Worm (Caenorhabditis elegans): ENCODE measurements around the gene T05E12.8.
"Not testable (repeated sequence)": the region's sequence is repeated elsewhere in the genome, so short reads cannot be mapped to it uniquely, and the experiment has no call there.

Gene T05E12.8

ce11 chrV:17068839-17069238 is at the start of gene T05E12.8:
Gene T05E12.8 (plus strand): TSS chrV:17069139.
- no peak for TF ChIP-seq pha-4 (tag; optimal IDR thresholded peaks at IDR 0.05)

ce11 chrV:17019690-17020089 is 49.2 kb upstream of the T05E12.8 start, which contains the start of gene F49H6.17:
Gene F49H6.17 (plus strand): TSS chrV:17019990.
- TF ChIP-seq snpc-1.1 (tag; optimal IDR thresholded peaks at IDR 0.05; ENCODE audit: insufficient read depth) (no peak), hlh-12 (tag; optimal IDR thresholded peaks at IDR 0.05) (no peak), attf-6 (GFP tag; IDR thresholded peaks at IDR 0.05) (no peak), ceh-40 (GFP tag; IDR thresholded peaks at IDR 0.05) (no peak), athp-1 (tag; optimal IDR thresholded peaks at IDR 0.05) (no peak), lag-1 (GFP tag; IDR thresholded peaks at IDR 0.05) (no peak), ceh-58 (GFP tag; IDR thresholded peaks at IDR 0.05) (no peak), Y79H2A.3 (GFP tag; conservative IDR thresholded peaks at IDR 0.05) (no peak), F33H1.4 (GFP tag; IDR thresholded peaks at IDR 0.05) (no peak), sptf-2 (GFP tag; optimal IDR thresholded peaks at IDR 0.05) (no peak)

ce11 chrV:17021361-17021760 is 47.6 kb upstream of the T05E12.8 start, which contains the start of gene F49H6.12:
Gene F49H6.12 (minus strand): TSS chrV:17021461.
- TF ChIP-seq T26A5.8 (tag; optimal IDR thresholded peaks at IDR 0.05) (no peak), rec-8 (tag; optimal IDR thresholded peaks at IDR 0.05) (no peak), zfh-2 (GFP tag; conservative IDR thresholded peaks at IDR 0.05) (no peak), ztf-22 (GFP tag; optimal IDR thresholded peaks at IDR 0.05) (no peak), hlh-12 (tag; optimal IDR thresholded peaks at IDR 0.05) (no peak), cebp-1 (GFP tag; IDR thresholded peaks at IDR 0.05) (no peak), cebp-1 (tag; optimal IDR thresholded peaks at IDR 0.05) (no peak), F49E8.2 (tag; optimal IDR thresholded peaks at IDR 0.05; ENCODE audit: insufficient read depth) (no peak), dpl-1 (GFP tag; optimal IDR thresholded peaks at IDR 0.05) (no peak), egl-18 (GFP tag; IDR thresholded peaks at IDR 0.05) (no peak), ccch-3 (GFP tag; optimal IDR thresholded peaks at IDR 0.05) (no peak), lag-1 (GFP tag; IDR thresholded peaks at IDR 0.05) (no peak), rcor-1 (GFP tag; IDR thresholded peaks at IDR 0.05) (no peak), madf-3 (GFP tag; IDR thresholded peaks at IDR 0.05) (no peak), zim-3 (tag; optimal IDR thresholded peaks at IDR 0.05) (no peak), pbrm-1 (GFP tag; IDR thresholded peaks at IDR 0.05) (no peak), fkh-3 (tag; optimal IDR thresholded peaks at IDR 0.05) (no peak), tbx-9 (tag; optimal IDR thresholded peaks at IDR 0.05; ENCODE audit: borderline replicate concordance) (no peak), nhr-80 (tag; optimal IDR thresholded peaks at IDR 0.05) (no peak), ztf-28 (GFP tag; IDR thresholded peaks at IDR 0.05) (no peak), him-1 (tag; optimal IDR thresholded peaks at IDR 0.05) (no peak)

ce11 chrV:17022100-17022499 is 46.8 kb upstream of the T05E12.8 start:
- TF ChIP-seq ceh-91 (GFP tag; IDR thresholded peaks at IDR 0.05) = 0 out of 2 replicates have a peak, but pooled peaks have one; percentile 15
- TF ChIP-seq egrh-3 (GFP tag; IDR thresholded peaks at IDR 0.05) = peak; percentile 74; the same call in 1 of the 2 replicates
- TF ChIP-seq snpc-4 (GFP tag; optimal IDR thresholded peaks at IDR 0.05) = not testable (repeated sequence)
- TF ChIP-seq snpc-4 (tag; optimal IDR thresholded peaks at IDR 0.05) = peak in 1 of 4 experiments; percentile 59
- TF ChIP-seq lin-26 (GFP tag; IDR thresholded peaks at IDR 0.05) = 0 out of 2 replicates have a peak, but pooled peaks have one; percentile 36
- TF ChIP-seq nfyb-1 (GFP tag; IDR thresholded peaks at IDR 0.05) = 0 out of 2 replicates have a peak, but pooled peaks have one; percentile 39
- peak; percentile 90 for TF ChIP-seq zfh-2 (GFP tag; conservative IDR thresholded peaks at IDR 0.05)
- peak; percentile 39; the same call in 1 of the 2 replicates for TF ChIP-seq dox-1 (GFP tag; IDR thresholded peaks at IDR 0.05)
- TF ChIP-seq pbrm-1 (GFP tag; IDR thresholded peaks at IDR 0.05) = 0 out of 2 replicates have a peak, but pooled peaks have one; percentile 20
